Fruit fly (Drosophila melanogaster) whole organism, wandering third instar larva: ENCODE measurements around the gene CG12499.

Experiments
- Abd-B ChIP-seq: fragments of >200 bp; optimal IDR thresholded peaks from 2 replicates; lab custom pipeline; 2017; ENCODE audit warnings: missing biosample characterization, missing genetic modification characterization
- CG32264 ChIP-seq: fragments of 200-800 bp; sonication (Bioruptor generic); optimal IDR thresholded peaks from 2 replicates; lab custom pipeline; 2016; ENCODE audit warnings: missing biosample characterization, missing genetic modification characterization
- CrebA ChIP-seq: fragments of 200-800 bp; sonication (Bioruptor generic); optimal IDR thresholded peaks from 2 replicates; lab custom pipeline; 2016; ENCODE audit warnings: missing biosample characterization, mild to moderate bottlenecking, missing genetic modification characterization, borderline replicate concordance
- Dfd ChIP-seq: fragments of >200 bp; optimal IDR thresholded peaks from 2 replicates; lab custom pipeline; 2017; ENCODE audit warnings: missing biosample characterization, missing genetic modification characterization
- Dif ChIP-seq: fragments of 200-275, 200-300 bp; sonication (Bioruptor generic); optimal IDR thresholded peaks from 2 replicates; lab custom pipeline; 2018; ENCODE audit warnings: missing biosample characterization, missing genetic modification characterization; ENCODE audit not compliant: partially characterized antibody
- GATAd ChIP-seq: sonication (Bioruptor generic); optimal IDR thresholded peaks from 2 replicates; lab custom pipeline; 2016; ENCODE audit warnings: missing biosample characterization, missing genetic modification characterization
- HLH106 ChIP-seq: fragments of 200-800 bp; optimal IDR thresholded peaks from 3 replicates; lab custom pipeline; 2019; ENCODE audit warnings: missing biosample characterization, mild to moderate bottlenecking, missing genetic modification characterization, moderate library complexity
- Hr78 ChIP-seq: fragments of >200 bp; optimal IDR thresholded peaks from 2 replicates; lab custom pipeline; 2017; ENCODE audit warnings: missing biosample characterization, missing genetic modification characterization
- Jra ChIP-seq: sonication (Bioruptor generic); optimal IDR thresholded peaks from 2 replicates; lab custom pipeline; 2016; ENCODE audit warnings: missing biosample characterization, missing genetic modification characterization
- Mio ChIP-seq: sonication (Bioruptor generic); optimal IDR thresholded peaks from 2 replicates; lab custom pipeline; 2016; ENCODE audit warnings: missing biosample characterization, missing genetic modification characterization
- Myc ChIP-seq: fragments of >200 bp; optimal IDR thresholded peaks from 2 replicates; lab custom pipeline; 2017
- Rel ChIP-seq, 2 experiments: fragments of 200-800 bp; sonication (Bioruptor generic) in 1 of 2; optimal IDR thresholded peaks; 2 replicates in 1 of 2; 3 replicates in 1 of 2; lab custom pipeline; 2016 to 2019; ENCODE audit warnings: mild to moderate bottlenecking in 2 of 2, missing biosample characterization in 2 of 2, missing genetic modification characterization in 2 of 2, moderate library complexity in 1 of 2
- Sp1 ChIP-seq: fragments of 200-800 bp; sonication (Bioruptor generic); optimal IDR thresholded peaks from 3 replicates; lab custom pipeline; 2019; ENCODE audit warnings: missing biosample characterization, mild to moderate bottlenecking, missing genetic modification characterization, moderate library complexity
- brk ChIP-seq: fragments of 200-800 bp; sonication (Bioruptor generic); optimal IDR thresholded peaks from 2 replicates; lab custom pipeline; 2016; ENCODE audit warnings: missing biosample characterization, mild to moderate bottlenecking, missing genetic modification characterization
- dmrt93B ChIP-seq: fragments of 200-800 bp; sonication (Bioruptor generic); optimal IDR thresholded peaks from 2 replicates; lab custom pipeline; 2018; ENCODE audit warnings: missing biosample characterization, mild to moderate bottlenecking, missing genetic modification characterization
- dsf ChIP-seq: sonication (Bioruptor generic); optimal IDR thresholded peaks from 2 replicates; lab custom pipeline; 2016; ENCODE audit warnings: missing biosample characterization, missing genetic modification characterization, borderline replicate concordance
- foxo ChIP-seq, 2 experiments: fragments of 200-800 bp; sonication (Bioruptor generic); optimal IDR thresholded peaks; 2 replicates in 1 of 2; 3 replicates in 1 of 2; lab custom pipeline; 2016 to 2017; ENCODE audit warnings: missing biosample characterization in 2 of 2, missing genetic modification characterization in 2 of 2
- fru ChIP-seq: fragments of 200-800 bp; sonication (Bioruptor generic); optimal IDR thresholded peaks from 3 replicates; lab custom pipeline; 2016; ENCODE audit warnings: missing biosample characterization, mild to moderate bottlenecking, missing genetic modification characterization
- h ChIP-seq: fragments of 200-800 bp; sonication (Bioruptor generic); optimal IDR thresholded peaks from 3 replicates; lab custom pipeline; 2016; ENCODE audit warnings: missing biosample characterization, mild to moderate bottlenecking, missing genetic modification characterization
- jim ChIP-seq: fragments of 175-275, 200-325 bp; sonication (Bioruptor generic); optimal IDR thresholded peaks from 2 replicates; lab custom pipeline; 2016; ENCODE audit warnings: missing biosample characterization, mild to moderate bottlenecking, missing genetic modification characterization
- lola ChIP-seq: fragments of >200 bp; optimal IDR thresholded peaks from 2 replicates; lab custom pipeline; 2017; ENCODE audit warnings: missing biosample characterization, missing genetic modification characterization
- pan ChIP-seq: fragments of >200 bp; optimal IDR thresholded peaks from 2 replicates; lab custom pipeline; 2017
- psq ChIP-seq: fragments of 200-800 bp; sonication (Bioruptor generic); optimal IDR thresholded peaks from 3 replicates; lab custom pipeline; 2017; ENCODE audit warnings: missing biosample characterization, mild to moderate bottlenecking, missing genetic modification characterization, moderate library complexity
- rgr ChIP-seq: fragments of 200-800 bp; sonication (Bioruptor generic); optimal IDR thresholded peaks from 3 replicates; lab custom pipeline; 2016; ENCODE audit warnings: missing biosample characterization, mild to moderate bottlenecking, missing genetic modification characterization
- tai ChIP-seq: sonication (Bioruptor generic); optimal IDR thresholded peaks from 2 replicates; lab custom pipeline; 2016; ENCODE audit warnings: missing biosample characterization, missing genetic modification characterization
- usp ChIP-seq: fragments of >200 bp; optimal IDR thresholded peaks from 2 replicates; lab custom pipeline; 2017; ENCODE audit warnings: missing biosample characterization, missing genetic modification characterization
- woc ChIP-seq: sonication (Bioruptor generic); optimal IDR thresholded peaks from 2 replicates; lab custom pipeline; 2016; ENCODE audit warnings: missing biosample characterization, mild to moderate bottlenecking, missing genetic modification characterization

Gene CG12499

DNA sequence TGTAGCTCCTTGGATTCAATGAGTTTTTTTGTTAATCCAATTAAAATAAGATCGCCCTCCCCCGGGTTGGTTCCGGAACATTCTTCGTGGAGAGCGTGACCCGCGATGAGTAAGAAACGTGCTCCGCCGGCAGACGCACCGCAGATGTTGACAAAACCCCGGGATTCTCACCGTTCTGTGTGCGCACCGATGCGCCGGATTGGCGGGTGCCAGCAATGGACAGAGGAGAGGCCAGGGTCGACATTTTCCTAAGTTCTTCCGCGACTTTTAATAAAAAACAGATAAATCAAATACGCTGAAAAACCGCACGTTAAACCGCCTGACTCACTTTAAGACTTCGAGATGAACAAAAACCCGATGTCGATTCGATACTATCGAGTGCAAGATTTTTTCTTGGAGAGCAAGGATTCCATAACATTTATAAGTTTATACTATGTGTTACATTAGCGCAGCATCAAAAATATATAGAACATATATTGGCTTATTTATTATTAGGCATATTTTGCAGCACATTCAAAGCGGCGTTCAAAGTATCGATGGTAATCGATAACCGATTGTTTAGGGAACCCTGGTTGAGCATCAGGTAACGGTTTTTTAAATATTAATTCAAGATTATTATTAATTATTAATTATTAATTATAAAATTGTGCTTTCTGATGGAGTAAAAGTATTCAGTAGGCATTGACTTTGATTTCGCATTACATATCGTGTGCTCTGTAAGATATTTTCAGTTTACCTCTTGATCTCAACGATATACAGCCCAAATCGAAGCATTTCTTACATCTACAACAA is 44.9 kb upstream of the CG12499 start, which contains the start of the genes CCT1 and tHMG1 (continued):
- TF ChIP-seq Dif (GFP tag; lab: Kevin White, UChicago) (no peak), dsf (GFP tag; lab: Kevin White, UChicago) (no peak)

DNA sequence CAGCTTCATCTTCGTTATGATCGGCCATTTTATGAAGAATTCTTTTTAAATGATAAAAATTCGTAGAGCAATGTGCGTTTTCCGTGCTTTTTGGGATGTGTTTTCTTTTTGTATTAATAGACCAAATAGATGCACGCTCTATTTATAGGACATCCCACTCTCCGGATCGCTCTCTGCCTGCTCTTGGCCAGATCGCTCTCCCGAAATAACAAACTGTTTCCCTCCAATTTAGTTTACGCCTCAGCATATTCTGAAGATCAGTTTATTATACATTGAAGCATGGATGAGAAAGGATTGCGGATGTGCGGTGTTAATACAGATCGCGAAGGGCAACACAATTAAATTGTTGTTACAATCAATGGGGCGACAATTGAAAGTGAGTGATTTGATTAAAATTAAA is 42.5 kb upstream of the CG12499 start, which contains the start of gene CG5376:
Gene CG5376, minus strand, starts transcription at position 101 of the 400 bp plus-strand sequence.
- TF ChIP-seq woc (GFP tag; lab: Kevin White, UChicago): no peak
- TF ChIP-seq jim: no peak
- TF ChIP-seq GATAd (GFP tag; lab: Kevin White, UChicago): no peak
- no peak for TF ChIP-seq Myc (lab: Kevin White, UChicago)
- no peak for TF ChIP-seq pan (lab: Kevin White, UChicago)

DNA sequence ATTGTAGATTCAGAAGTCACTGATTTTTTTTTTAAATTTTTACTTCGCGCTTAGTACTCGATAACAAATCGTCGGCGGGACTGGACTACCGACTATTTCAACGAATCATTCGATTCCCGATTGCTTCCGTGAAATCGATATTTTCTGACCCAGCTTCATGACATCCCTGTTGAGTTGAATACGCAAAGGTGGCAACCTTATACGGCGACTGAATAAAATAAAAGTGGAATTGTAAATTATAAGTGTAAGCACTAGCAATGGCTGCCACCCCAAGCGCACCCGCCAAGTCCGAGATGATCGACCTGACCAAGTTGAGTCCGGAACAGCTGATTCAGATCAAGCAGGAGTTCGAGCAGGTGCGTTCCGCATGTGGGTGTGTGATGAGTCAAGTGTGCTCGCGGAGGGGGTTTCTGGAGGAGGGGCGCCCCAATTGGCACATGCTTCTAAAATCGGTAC is 40.7 kb upstream of the CG12499 start, which contains the start of gene Pfdn5:
Gene Pfdn5, plus strand, starts transcription at position 3 of the 456 bp plus-strand sequence.
- TF ChIP-seq fru (no peak), Dif (GFP tag; lab: Kevin White, UChicago) (peak; percentile 7), woc (GFP tag; lab: Kevin White, UChicago) (no peak), Dfd (no peak), psq (GFP tag; lab: Kevin White, UChicago) (no peak), Jra (peak; percentile 73), h (GFP tag; lab: Kevin White, UChicago) (no peak), lola (GFP tag; lab: Kevin White, UChicago) (no peak), Mio (GFP tag; lab: Kevin White, UChicago) (no peak), CG32264 (GFP tag; lab: Kevin White, UChicago) (no peak), Abd-B (GFP tag; lab: Kevin White, UChicago) (no peak), brk (GFP tag; lab: Kevin White, UChicago) (no peak), Rel (GFP tag; optimal IDR thresholded peaks at IDR 0.05; lab: Kevin White, UChicago) (no peak), Rel (tag; optimal IDR thresholded peaks at IDR 0.05; lab: Kevin White, UChicago) (peak; percentile 59)
- TF ChIP-seq, all 38 proteins: peak for 3

DNA sequence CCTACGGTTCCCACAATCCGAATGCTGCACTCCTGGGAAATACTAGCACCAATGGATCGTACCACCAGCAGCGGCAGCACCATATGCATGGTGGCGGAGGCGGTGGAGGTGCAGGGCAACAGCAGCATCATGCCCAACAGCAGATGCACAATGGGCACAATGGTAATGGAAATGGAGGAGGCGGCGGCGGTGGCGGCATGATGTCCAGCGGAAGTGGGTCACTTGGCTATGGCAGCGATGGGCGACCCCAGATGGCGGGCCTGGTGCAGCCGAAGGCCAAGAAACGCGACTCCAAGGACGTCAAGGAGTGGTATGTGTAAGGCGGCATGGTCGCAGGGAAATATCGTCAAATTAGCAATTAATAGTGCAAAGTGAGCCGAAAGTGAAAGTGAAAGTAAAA is 37.1 kb upstream of the CG12499 start:
- TF ChIP-seq usp (GFP tag; lab: Kevin White, UChicago): no peak
- no peak for TF ChIP-seq tai (GFP tag; lab: Kevin White, UChicago)
- TF ChIP-seq Sp1 (GFP tag; lab: Kevin White, UChicago): no peak
- TF ChIP-seq Hr78: no peak
- no peak for TF ChIP-seq Dif (GFP tag; lab: Kevin White, UChicago)
- TF ChIP-seq rgr (GFP tag; lab: Kevin White, UChicago): no peak
- TF ChIP-seq pan (lab: Kevin White, UChicago): no peak
- TF ChIP-seq Abd-B (GFP tag; lab: Kevin White, UChicago): no peak
- no peak for TF ChIP-seq brk (GFP tag; lab: Kevin White, UChicago)
- TF ChIP-seq dmrt93B (GFP tag; lab: Kevin White, UChicago): no peak
- TF ChIP-seq HLH106 (tag; lab: Kevin White, UChicago): no peak
- no peak for TF ChIP-seq h (GFP tag; lab: Kevin White, UChicago)

DNA sequence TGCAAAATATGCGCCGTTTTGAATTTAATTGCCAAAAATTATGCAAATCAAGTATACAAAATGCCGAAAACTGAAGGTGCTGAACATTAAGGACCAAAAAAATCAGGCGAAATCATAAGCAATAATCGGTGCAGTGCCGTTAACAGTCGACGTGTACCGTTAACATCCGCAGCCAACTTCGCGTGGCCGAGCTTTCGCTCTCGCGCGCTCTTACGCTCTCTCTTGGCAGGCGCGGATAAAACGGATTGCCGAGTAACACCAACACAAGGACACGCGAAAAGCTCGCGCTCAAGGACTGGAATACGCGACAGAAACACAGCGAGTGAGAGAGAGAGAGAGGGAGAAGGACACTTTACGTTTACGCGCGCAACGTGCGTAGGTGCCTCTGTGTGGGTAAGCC is 23.7 kb upstream of the CG12499 start:
- TF ChIP-seq h (GFP tag; lab: Kevin White, UChicago) (no peak), CrebA (GFP tag; lab: Kevin White, UChicago) (no peak), dmrt93B (GFP tag; lab: Kevin White, UChicago) (no peak), usp (GFP tag; lab: Kevin White, UChicago) (no peak), foxo (GFP tag; optimal IDR thresholded peaks at IDR 0.05; lab: Kevin White, UChicago) (no peak), lola (GFP tag; lab: Kevin White, UChicago) (no peak), Sp1 (GFP tag; lab: Kevin White, UChicago) (no peak), Dfd (no peak), Abd-B (GFP tag; lab: Kevin White, UChicago) (no peak), Rel (GFP tag; optimal IDR thresholded peaks at IDR 0.05; lab: Kevin White, UChicago) (no peak), Rel (tag; optimal IDR thresholded peaks at IDR 0.05; lab: Kevin White, UChicago) (no peak), psq (GFP tag; lab: Kevin White, UChicago) (no peak)
